Worm (Caenorhabditis elegans) whole organism, late embryonic: Measurements from ENCODE around the gene aqp-2.

Experiments used
- C38D4.7 ChIP-seq: fragments of 200-800 bp; sonication (Bioruptor generic); optimal IDR thresholded peaks from 2 replicates; lab custom pipeline; 2018; ENCODE audit warnings: mild to moderate bottlenecking, missing genetic modification characterization, moderate library complexity, missing compliant biosample characterization
- Y22D7AL.16 ChIP-seq: sonication (generic microtip); optimal IDR thresholded peaks from 2 replicates; lab custom pipeline; 2016; ENCODE audit warnings: missing genetic modification characterization, missing compliant biosample characterization
- ahr-1 ChIP-seq: sonication (generic microtip); optimal IDR thresholded peaks from 2 replicates; lab custom pipeline; 2016; ENCODE audit warnings: missing genetic modification characterization, missing compliant biosample characterization
- ama-1 ChIP-seq: fragments of 150-350 bp; optimal IDR thresholded peaks from 2 replicates; lab custom pipeline; 2014
- ceh-18 ChIP-seq: sonication (generic microtip); optimal IDR thresholded peaks from 2 replicates; lab custom pipeline; 2016; ENCODE audit warnings: missing genetic modification characterization, missing compliant biosample characterization
- ceh-22 ChIP-seq: sonication (generic microtip); optimal IDR thresholded peaks from 2 replicates; lab custom pipeline; 2017; ENCODE audit warnings: missing biosample characterization, missing genetic modification characterization
- ceh-34 ChIP-seq: sonication (generic microtip); optimal IDR thresholded peaks from 2 replicates; lab custom pipeline; 2016; ENCODE audit warnings: mild to moderate bottlenecking, missing genetic modification characterization, missing compliant biosample characterization
- che-1 ChIP-seq: sonication (generic microtip); optimal IDR thresholded peaks from 2 replicates; lab custom pipeline; 2016; ENCODE audit warnings: mild to moderate bottlenecking, missing genetic modification characterization, missing compliant biosample characterization
- elt-2 ChIP-seq: sonication (generic microtip); optimal IDR thresholded peaks from 2 replicates; lab custom pipeline; 2016; ENCODE audit warnings: missing genetic modification reagents, missing genetic modification characterization, missing compliant biosample characterization
- elt-4 ChIP-seq: sonication (generic microtip); optimal IDR thresholded peaks from 2 replicates; lab custom pipeline; 2016; ENCODE audit warnings: missing genetic modification characterization, missing compliant biosample characterization
- eyg-1 ChIP-seq: sonication (generic microtip); optimal IDR thresholded peaks from 2 replicates; lab custom pipeline; 2016; ENCODE audit warnings: missing genotype, missing genetic modification characterization, missing compliant biosample characterization
- fkh-6 ChIP-seq: sonication (generic microtip); optimal IDR thresholded peaks from 2 replicates; lab custom pipeline; 2016; ENCODE audit warnings: missing genetic modification characterization, missing compliant biosample characterization
- gmeb-2 ChIP-seq: sonication (generic microtip); optimal IDR thresholded peaks from 2 replicates; lab custom pipeline; 2016; ENCODE audit warnings: missing genetic modification characterization, inconsistent platforms, missing compliant biosample characterization
- hlh-13 ChIP-seq: fragments of 200-800 bp; sonication (Bioruptor generic); optimal IDR thresholded peaks from 2 replicates; lab custom pipeline; 2018; ENCODE audit warnings: mild to moderate bottlenecking, missing genetic modification characterization, missing compliant biosample characterization
- hlh-30 ChIP-seq: sonication (generic microtip); optimal IDR thresholded peaks from 2 replicates; lab custom pipeline; 2017; ENCODE audit warnings: antibody characterized with exemption, missing genetic modification characterization, missing compliant biosample characterization; ENCODE audit not compliant: insufficient read depth
- hlh-6 ChIP-seq: sonication (generic microtip); optimal IDR thresholded peaks from 2 replicates; lab custom pipeline; 2016; ENCODE audit warnings: missing genotype, missing genetic modification characterization, missing compliant biosample characterization
- hlh-8 ChIP-seq: sonication (generic microtip); optimal IDR thresholded peaks from 2 replicates; lab custom pipeline; 2016; ENCODE audit warnings: missing genotype, missing genetic modification characterization, missing compliant biosample characterization
- nfya-1 ChIP-seq: sonication (generic microtip); optimal IDR thresholded peaks from 2 replicates; lab custom pipeline; 2017; ENCODE audit warnings: missing genetic modification characterization, mild to moderate bottlenecking, missing compliant biosample characterization, antibody characterized with exemption, moderate library complexity
- npax-4 ChIP-seq: sonication (generic microtip); optimal IDR thresholded peaks from 2 replicates; lab custom pipeline; 2016; ENCODE audit warnings: missing genetic modification characterization, missing compliant biosample characterization
- odd-2 ChIP-seq: sonication (generic microtip); optimal IDR thresholded peaks from 2 replicates; lab custom pipeline; 2017; ENCODE audit warnings: antibody characterized with exemption, mild to moderate bottlenecking, missing genetic modification characterization, missing compliant biosample characterization
- pag-3 ChIP-seq: sonication (generic microtip); optimal IDR thresholded peaks from 2 replicates; lab custom pipeline; 2016; ENCODE audit warnings: missing compliant biosample characterization, missing genetic modification characterization, borderline replicate concordance
- pax-1 ChIP-seq: fragments of 150-350 bp; optimal IDR thresholded peaks from 2 replicates; lab custom pipeline; 2014; ENCODE audit warnings: missing biosample characterization, missing genetic modification characterization
- sox-2 ChIP-seq: fragments of 200-800 bp; sonication (Bioruptor generic); IDR thresholded peaks from 2 replicates; pipeline ENCODE4 v1.3.6; 2022; ENCODE audit warnings: missing genetic modification reagents, missing genetic modification characterization, missing compliant biosample characterization
- sox-4 ChIP-seq: sonication (generic microtip); optimal IDR thresholded peaks from 2 replicates; lab custom pipeline; 2017; ENCODE audit warnings: mild to moderate bottlenecking, missing genetic modification characterization, inconsistent platforms, missing compliant biosample characterization
- tbx-2 ChIP-seq: sonication (generic microtip); optimal IDR thresholded peaks from 2 replicates; lab custom pipeline; 2016; ENCODE audit warnings: missing genetic modification characterization, missing compliant biosample characterization
- tbx-7 ChIP-seq: sonication (generic microtip); optimal IDR thresholded peaks from 2 replicates; lab custom pipeline; 2016; ENCODE audit warnings: missing genotype, missing genetic modification characterization, missing compliant biosample characterization
- ttx-3 ChIP-seq: sonication (generic microtip); optimal IDR thresholded peaks from 2 replicates; lab custom pipeline; 2016; ENCODE audit warnings: missing genetic modification reagents, missing genetic modification characterization, missing compliant biosample characterization
- unc-55 ChIP-seq: sonication (generic microtip); optimal IDR thresholded peaks from 2 replicates; lab custom pipeline; 2017; ENCODE audit warnings: missing biosample characterization, missing genetic modification reagents, missing genetic modification characterization
- unc-86 ChIP-seq: sonication (generic microtip); optimal IDR thresholded peaks from 2 replicates; lab custom pipeline; 2016; ENCODE audit warnings: missing genetic modification characterization, missing compliant biosample characterization
- ztf-16 ChIP-seq: sonication (generic microtip); optimal IDR thresholded peaks from 2 replicates; lab custom pipeline; 2017; ENCODE audit warnings: missing genetic modification characterization, missing compliant biosample characterization

The aqp-2 gene

ce11 chrII:9291632-9292031 is 29.9 kb upstream of the aqp-2 start, which contains the start of gene acs-7:
Gene acs-7, plus strand, starts transcription at chrII:9292017.
- TF ChIP-seq Y22D7AL.16 (no peak), elt-2 (tag; lab: Kevin White, UChicago) (peak; percentile 94)

- no peak for TF ChIP-seq ztf-16 (tag; lab: Kevin White, UChicago)
- no peak for TF ChIP-seq che-1
- no peak for TF ChIP-seq odd-2 (tag; lab: Kevin White, UChicago)
Observed at ce11 chrII:9289127-9289526, 27.3 kb upstream of the aqp-2 start.

DNA sequence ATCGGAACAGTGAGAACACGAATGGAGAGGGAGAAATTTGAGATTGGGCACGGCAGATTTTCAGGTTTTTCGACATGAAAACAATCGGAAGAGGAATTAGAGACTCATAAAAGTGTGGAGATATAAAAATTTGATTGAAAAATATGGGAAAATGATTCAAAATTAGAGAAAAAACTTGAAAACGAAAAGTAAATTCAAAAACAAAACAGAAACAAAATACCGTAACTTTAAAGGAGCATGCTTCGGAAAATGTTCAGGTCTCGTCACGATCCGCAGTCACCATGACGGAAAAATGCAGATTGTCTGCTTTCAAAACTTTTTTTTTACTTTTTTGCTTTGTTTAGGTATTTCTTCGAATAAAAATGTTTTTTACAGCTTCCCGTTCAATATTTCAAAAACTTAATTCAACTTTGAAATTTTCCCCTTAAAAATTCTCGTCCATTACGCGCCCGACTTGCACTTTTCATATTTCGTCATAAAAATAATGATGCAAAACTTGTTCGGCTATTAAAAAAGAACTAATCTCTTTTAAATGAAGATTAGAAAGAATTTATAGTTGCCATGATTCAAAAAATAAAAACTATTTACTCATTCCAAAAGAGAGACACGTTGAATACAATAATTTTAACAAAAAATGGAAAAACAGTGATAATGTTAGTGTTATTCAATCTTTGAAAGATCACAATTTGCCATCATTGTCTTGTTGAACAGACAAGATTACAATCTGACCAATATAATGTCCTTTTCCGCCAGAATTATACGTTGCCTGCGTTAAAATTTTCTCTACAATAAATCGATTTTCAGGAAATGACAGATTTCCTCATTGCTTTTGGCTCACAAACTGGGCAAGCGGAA is 23.6 kb upstream of the aqp-2 start, which contains the start of gene mtrr-1:
TSS of gene mtrr-1 (plus strand) at position 805 of the 855 bp plus-strand sequence.
- TF ChIP-seq gmeb-2 (tag; lab: Kevin White, UChicago) = no peak
- TF ChIP-seq ahr-1 (tag; lab: Kevin White, UChicago) = no peak
- peak; percentile 64 for TF ChIP-seq ama-1 (lab: Kevin White, UChicago)

- TF ChIP-seq tbx-2 = peak; percentile 31
- peak; percentile 9 for TF ChIP-seq ceh-22 (tag; lab: Kevin White, UChicago)
- no peak for TF ChIP-seq elt-2 (tag; lab: Kevin White, UChicago)
- TF ChIP-seq pax-1 = peak; percentile 23
- peak; percentile 14 for TF ChIP-seq nfya-1
- TF ChIP-seq eyg-1 (tag; lab: Kevin White, UChicago) = no peak
- peak; percentile 47 for TF ChIP-seq ceh-34 (tag; lab: Kevin White, UChicago)
Observed at ce11 chrII:9284358-9285170, 22.8 kb upstream of the aqp-2 start.

- TF ChIP-seq ceh-18 = peak; percentile 48
- peak; percentile 24 for TF ChIP-seq nfya-1
- no peak for TF ChIP-seq pag-3 (tag; lab: Kevin White, UChicago)
- TF ChIP-seq elt-2 (tag; lab: Kevin White, UChicago) = peak; percentile 58
- no peak for TF ChIP-seq hlh-8 (tag; lab: Kevin White, UChicago)
- TF ChIP-seq unc-86 = no peak
- no peak for TF ChIP-seq fkh-6 (tag; lab: Kevin White, UChicago)
- TF ChIP-seq unc-55 (GFP tag; lab: Kevin White, UChicago) = peak; percentile 84
- peak; percentile 20 for TF ChIP-seq tbx-2
- no peak for TF ChIP-seq hlh-13
- no peak for TF ChIP-seq sox-2 (GFP tag; lab: Robert Waterston, UW)
- no peak for TF ChIP-seq tbx-7 (tag; lab: Kevin White, UChicago)
- no peak for TF ChIP-seq gmeb-2 (tag; lab: Kevin White, UChicago)
- no peak for TF ChIP-seq elt-4 (tag; lab: Kevin White, UChicago)
- no peak for TF ChIP-seq sox-4 (tag; lab: Kevin White, UChicago)
- peak; percentile 55 for TF ChIP-seq hlh-30 (tag; lab: Kevin White, UChicago)
- TF ChIP-seq ttx-3 (tag; lab: Kevin White, UChicago) = no peak
- TF ChIP-seq hlh-6 = no peak
- no peak for TF ChIP-seq npax-4
- TF ChIP-seq C38D4.7 (GFP tag; lab: Kevin White, UChicago) = no peak
Observed at ce11 chrII:9283668-9284357, 22.0 kb upstream of the aqp-2 start.
